Worm (Caenorhabditis elegans) whole organism, L3 larva: ENCODE measurements around the gene ifas-2.

Experiments used
- elt-2 ChIP-seq: sonication (generic microtip); optimal IDR thresholded peaks from 2 replicates; lab custom pipeline; 2016; ENCODE audit warnings: missing genetic modification reagents, mild to moderate bottlenecking, missing genetic modification characterization, missing compliant biosample characterization
- skn-1 ChIP-seq: fragments of 150-350 bp; optimal IDR thresholded peaks from 2 replicates; lab custom pipeline; 2014; ENCODE audit warnings: missing biosample characterization, missing genetic modification characterization
- tbx-2 ChIP-seq: sonication (generic microtip); optimal IDR thresholded peaks from 2 replicates; lab custom pipeline; 2016; ENCODE audit warnings: mild to moderate bottlenecking, missing genetic modification characterization, missing compliant biosample characterization

ce11 chrV:16888788-16889325, at the start of gene ifas-2, which contains the start of gene fbxa-44:
- TF ChIP-seq elt-2 (tag; lab: Kevin White, UChicago) (no peak), skn-1 (tag; lab: Kevin White, UChicago) (no peak), tbx-2 (tag; lab: Kevin White, UChicago) (no peak)
